Fruit fly (Drosophila melanogaster) whole organism, embryonic: Measurements from ENCODE around the gene ry.
A peak's percentile ranks its signal among the peaks of the same experiment; 100 is the strongest.

ENCODE experiments used
- C15 ChIP-seq: fragments of 200-800 bp; sonication (Bioruptor generic); IDR thresholded peaks from 3 replicates; pipeline ENCODE4 v1.3.6; 2022; ENCODE audit warnings: missing biosample characterization, missing genetic modification characterization
- CG12744 ChIP-seq: fragments of 200-800 bp; sonication (Bioruptor generic); optimal IDR thresholded peaks from 2 replicates; lab custom pipeline; 2016; ENCODE audit warnings: missing biosample characterization, missing genetic modification characterization
- CG13296 ChIP-seq: fragments of 200-800 bp; sonication (Bioruptor generic); optimal IDR thresholded peaks from 3 replicates; lab custom pipeline; 2018; ENCODE audit warnings: missing biosample characterization, mild to moderate bottlenecking, missing genetic modification characterization
- CG13424 ChIP-seq: fragments of 200-800 bp; sonication (Bioruptor generic); optimal IDR thresholded peaks from 2 replicates; lab custom pipeline; 2019; ENCODE audit warnings: missing biosample characterization, mild to moderate bottlenecking, missing genetic modification characterization, moderate library complexity
- CG13775 ChIP-seq: fragments of 200-800 bp; sonication (Bioruptor generic); optimal IDR thresholded peaks from 3 replicates; lab custom pipeline; 2017; ENCODE audit warnings: missing biosample characterization, mild to moderate bottlenecking, missing genetic modification characterization
- CG17361 ChIP-seq: fragments of 200-800 bp; sonication (Bioruptor generic); IDR thresholded peaks from 3 replicates; pipeline ENCODE4 v1.3.6; 2022; ENCODE audit warnings: missing biosample characterization, missing genetic modification characterization
- CG1792 ChIP-seq: fragments of 200-800 bp; sonication (Bioruptor generic); optimal IDR thresholded peaks from 2 replicates; lab custom pipeline; 2016; ENCODE audit warnings: missing biosample characterization, missing genetic modification characterization
- CG18011 ChIP-seq: fragments of 200-800 bp; sonication (Bioruptor generic); optimal IDR thresholded peaks from 2 replicates; lab custom pipeline; 2017; ENCODE audit warnings: missing biosample characterization, missing genetic modification characterization, mild to moderate bottlenecking, moderate library complexity, missing genotype
- CG2116 ChIP-seq: fragments of 200-800 bp; sonication (Bioruptor generic); optimal IDR thresholded peaks from 3 replicates; lab custom pipeline; 2018; ENCODE audit warnings: missing biosample characterization, mild to moderate bottlenecking, missing genetic modification characterization
- CG30403 ChIP-seq: fragments of 200-800 bp; sonication (Bioruptor generic); optimal IDR thresholded peaks from 3 replicates; lab custom pipeline; 2016; ENCODE audit warnings: missing biosample characterization, missing genetic modification characterization
- CG31365 ChIP-seq: fragments of 200-800 bp; sonication (Bioruptor generic); optimal IDR thresholded peaks from 2 replicates; lab custom pipeline; 2018; ENCODE audit warnings: missing biosample characterization, mild to moderate bottlenecking, missing genetic modification characterization
- CG3163 ChIP-seq: fragments of 200-800 bp; sonication (Bioruptor generic); optimal IDR thresholded peaks from 3 replicates; lab custom pipeline; 2016; ENCODE audit warnings: missing biosample characterization, missing genetic modification characterization
- CG4328 ChIP-seq: fragments of 200-800 bp; sonication (Bioruptor generic); optimal IDR thresholded peaks from 3 replicates; lab custom pipeline; 2017; ENCODE audit warnings: missing biosample characterization, missing genetic modification reagents, missing genetic modification characterization
- CG6175 ChIP-seq: fragments of 200-800 bp; sonication (Bioruptor generic); IDR thresholded peaks from 3 replicates; pipeline ENCODE4 v1.3.6; 2022; ENCODE audit warnings: missing biosample characterization, missing genetic modification characterization
- CG7928 ChIP-seq: fragments of 200-800 bp; sonication (Bioruptor generic); optimal IDR thresholded peaks from 2 replicates; lab custom pipeline; 2017; ENCODE audit warnings: missing biosample characterization, mild to moderate bottlenecking, missing genetic modification characterization
- CG9727 ChIP-seq: fragments of 200-800 bp; sonication (Bioruptor generic); optimal IDR thresholded peaks from 3 replicates; lab custom pipeline; 2017; ENCODE audit warnings: missing biosample characterization, mild to moderate bottlenecking, missing genetic modification characterization
- CHES-1-like ChIP-seq: fragments of 200-800 bp; sonication (Bioruptor generic); optimal IDR thresholded peaks from 2 replicates; lab custom pipeline; 2016; ENCODE audit warnings: missing biosample characterization, missing genetic modification characterization
- CTCF ChIP-seq: fragments of 200-800 bp; sonication (Bioruptor generic); optimal IDR thresholded peaks from 2 replicates; lab custom pipeline; 2017; ENCODE audit warnings: missing biosample characterization, mild to moderate bottlenecking, missing genetic modification characterization, moderate library complexity
- Dad ChIP-seq: fragments of 200-800 bp; sonication (Bioruptor generic); optimal IDR thresholded peaks from 3 replicates; lab custom pipeline; 2016; ENCODE audit warnings: missing biosample characterization, missing genetic modification characterization
- Dfd ChIP-seq, 2 experiments: fragments of >200 bp; optimal IDR thresholded peaks; 2 replicates each; lab custom pipeline; 2017; ENCODE audit warnings: missing biosample characterization in 2 of 2, missing genetic modification characterization in 2 of 2
- Fer1 ChIP-seq: fragments of 200-800 bp; sonication (Bioruptor generic); optimal IDR thresholded peaks from 2 replicates; lab custom pipeline; 2017; ENCODE audit warnings: missing biosample characterization, mild to moderate bottlenecking, missing genetic modification characterization
- H2.0 ChIP-seq: fragments of 200-800 bp; sonication (Bioruptor generic); IDR thresholded peaks from 2 replicates; pipeline ENCODE4 v1.3.6; 2022; ENCODE audit warnings: missing biosample characterization, missing genetic modification characterization
- Hey ChIP-seq: fragments of 200-800 bp; sonication (Bioruptor generic); optimal IDR thresholded peaks from 3 replicates; lab custom pipeline; 2018; ENCODE audit warnings: missing biosample characterization, mild to moderate bottlenecking, missing genetic modification characterization
- Lim3 ChIP-seq: fragments of 200-800 bp; sonication (Bioruptor generic); IDR thresholded peaks from 2 replicates; pipeline ENCODE4 v1.3.6; 2022; ENCODE audit warnings: missing biosample characterization, missing genetic modification characterization
- Meics ChIP-seq: fragments of 200-800 bp; sonication (Bioruptor generic); optimal IDR thresholded peaks from 2 replicates; lab custom pipeline; 2017; ENCODE audit warnings: missing biosample characterization, mild to moderate bottlenecking, missing genetic modification characterization
- Oaz ChIP-seq: fragments of 200-800 bp; sonication (Bioruptor generic); IDR thresholded peaks from 2 replicates; pipeline ENCODE4 v1.3.6; 2022; ENCODE audit warnings: missing biosample characterization, missing genetic modification characterization
- Opbp ChIP-seq: fragments of 200-800 bp; sonication (Bioruptor generic); IDR thresholded peaks from 3 replicates; pipeline ENCODE4 v1.3.6; 2022; ENCODE audit warnings: missing biosample characterization, missing genetic modification characterization; ENCODE audit not compliant: partially characterized antibody
- Ptx1 ChIP-seq: fragments of 200-800 bp; sonication (Bioruptor generic); IDR thresholded peaks from 2 replicates; pipeline ENCODE4 v1.3.6; 2022; ENCODE audit warnings: missing biosample characterization, missing genetic modification characterization
- Rfx ChIP-seq: fragments of 200-800 bp; sonication (Bioruptor generic); IDR thresholded peaks from 2 replicates; pipeline ENCODE4 v1.3.6; 2022; ENCODE audit warnings: missing biosample characterization, missing genetic modification characterization
- Six4 ChIP-seq: fragments of 200-800 bp; sonication (Bioruptor generic); optimal IDR thresholded peaks from 2 replicates; lab custom pipeline; 2016; ENCODE audit warnings: missing biosample characterization, missing genetic modification characterization
- Taf1 ChIP-seq: fragments of 200-800 bp; sonication (Bioruptor generic); IDR thresholded peaks from 2 replicates; pipeline ENCODE4 v1.3.6; 2022; ENCODE audit warnings: missing biosample characterization, missing genetic modification characterization
- Tbp ChIP-seq: fragments of >200 bp; optimal IDR thresholded peaks from 2 replicates; lab custom pipeline; 2018; ENCODE audit warnings: missing biosample characterization, missing genetic modification characterization
- ash1 ChIP-seq: fragments of 200-800 bp; sonication (Bioruptor generic); optimal IDR thresholded peaks from 2 replicates; lab custom pipeline; 2018; ENCODE audit warnings: missing biosample characterization, mild to moderate bottlenecking, missing genetic modification characterization
- bowl ChIP-seq: fragments of 200-800 bp; sonication (Bioruptor generic); IDR thresholded peaks from 2 replicates; pipeline ENCODE4 v1.3.6; 2022; ENCODE audit warnings: missing biosample characterization, missing genetic modification characterization
- cato ChIP-seq: fragments of 200-800 bp; sonication (Bioruptor generic); optimal IDR thresholded peaks from 2 replicates; lab custom pipeline; 2016; ENCODE audit warnings: missing biosample characterization, missing genetic modification characterization, borderline replicate concordance
- crol ChIP-seq: fragments of 200-800 bp; sonication (Bioruptor generic); IDR thresholded peaks from 2 replicates; pipeline ENCODE4 v1.3.6; 2022; ENCODE audit warnings: missing biosample characterization, missing genetic modification characterization
- disco-r ChIP-seq: fragments of 200-800 bp; sonication (Bioruptor generic); optimal IDR thresholded peaks from 2 replicates; lab custom pipeline; 2016; ENCODE audit warnings: missing biosample characterization, missing genetic modification characterization
- gcm2 ChIP-seq: fragments of 200-800 bp; sonication (Bioruptor generic); optimal IDR thresholded peaks from 2 replicates; lab custom pipeline; 2016; ENCODE audit warnings: missing biosample characterization, missing genetic modification characterization
- ham ChIP-seq: fragments of 200-800 bp; sonication (Bioruptor generic); IDR thresholded peaks from 2 replicates; pipeline ENCODE4 v1.3.6; 2022; ENCODE audit warnings: missing biosample characterization, missing genetic modification characterization
- inv ChIP-seq: fragments of 200-800 bp; sonication (Bioruptor generic); IDR thresholded peaks from 2 replicates; pipeline ENCODE4 v1.3.6; 2022; ENCODE audit warnings: missing biosample characterization, missing genetic modification characterization; ENCODE audit not compliant: partially characterized antibody
- nmo ChIP-seq: fragments of 200-800 bp; sonication (Bioruptor generic); optimal IDR thresholded peaks from 2 replicates; lab custom pipeline; 2018; ENCODE audit warnings: missing biosample characterization, mild to moderate bottlenecking, missing genetic modification characterization, moderate library complexity
- onecut ChIP-seq: fragments of 200-800 bp; sonication (Bioruptor generic); IDR thresholded peaks from 2 replicates; pipeline ENCODE4 v1.3.6; 2022; ENCODE audit warnings: missing biosample characterization, missing genetic modification characterization
- otp ChIP-seq: fragments of 200-800 bp; sonication (Bioruptor generic); IDR thresholded peaks from 3 replicates; pipeline ENCODE4, ENCODE4 v1.3.6; 2022; ENCODE audit warnings: missing biosample characterization, missing genetic modification characterization
- peb ChIP-seq: fragments of 200-800 bp; sonication (Bioruptor generic); IDR thresholded peaks from 2 replicates; pipeline ENCODE4 v1.3.6; 2022; ENCODE audit warnings: missing biosample characterization, missing genetic modification characterization
- pfk ChIP-seq: fragments of 200-800 bp; sonication (Bioruptor generic); optimal IDR thresholded peaks from 2 replicates; lab custom pipeline; 2018; ENCODE audit warnings: missing biosample characterization, mild to moderate bottlenecking, missing genetic modification characterization, moderate library complexity
- prd ChIP-seq, 3 experiments: fragments of >200 bp in 2 of 3; fragments of 200-800 bp in 1 of 3; sonication (Bioruptor generic) in 1 of 3; optimal IDR thresholded peaks in 2 of 3; IDR thresholded peaks in 1 of 3; 2 replicates in 2 of 3; 3 replicates in 1 of 3; pipeline versions ENCODE4 v1.3.6 to Lab custom; 2017 to 2022; ENCODE audit warnings: missing biosample characterization in 1 of 3, missing genetic modification characterization in 1 of 3
- repo ChIP-seq: fragments of 200-800 bp; sonication (Bioruptor generic); optimal IDR thresholded peaks from 2 replicates; lab custom pipeline; 2016; ENCODE audit warnings: missing biosample characterization, missing genetic modification characterization
- row ChIP-seq: fragments of 200-800 bp; sonication (Bioruptor generic); IDR thresholded peaks from 3 replicates; pipeline ENCODE4 v1.3.6; 2022; ENCODE audit warnings: missing biosample characterization, missing genetic modification characterization
- ssp ChIP-seq: fragments of 200-800 bp; sonication (Bioruptor generic); IDR thresholded peaks from 2 replicates; pipeline ENCODE4 v1.3.6; 2022; ENCODE audit warnings: missing biosample characterization, missing genetic modification characterization
- vfl ChIP-seq: fragments of 200-800 bp; sonication (Bioruptor generic); optimal IDR thresholded peaks from 2 replicates; lab custom pipeline; 2016; ENCODE audit warnings: missing biosample characterization, missing genetic modification characterization
- wor ChIP-seq: fragments of 200-800 bp; sonication (Bioruptor generic); IDR thresholded peaks from 2 replicates; pipeline ENCODE4 v1.3.6; 2022; ENCODE audit warnings: missing biosample characterization, missing genetic modification characterization
- zfh1 ChIP-seq: fragments of 200-800 bp; sonication (Bioruptor generic); IDR thresholded peaks from 3 replicates; pipeline ENCODE4 v1.3.6; 2022; ENCODE audit warnings: missing biosample characterization, missing genetic modification characterization

ry gene

DNA sequence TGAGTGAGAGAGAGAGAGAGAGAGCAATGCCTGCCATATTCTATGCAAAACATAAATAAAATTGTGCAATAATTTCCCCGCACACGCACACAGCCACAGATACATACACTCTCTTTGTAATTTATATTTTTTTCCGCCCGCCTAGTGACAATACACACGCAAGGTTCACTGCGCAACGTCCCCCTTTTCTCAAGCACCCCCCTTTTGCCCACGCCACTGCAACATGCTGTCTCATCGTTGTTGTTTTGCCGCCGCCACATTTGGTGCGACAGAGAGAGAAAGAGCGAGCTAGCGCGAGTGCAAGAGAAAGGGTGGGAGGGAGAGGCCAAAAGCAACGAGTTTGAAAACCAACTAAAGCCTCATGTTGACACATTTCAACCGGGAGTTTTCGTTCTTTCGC, 20.0 kb upstream of the ry start (continued):
- TF ChIP-seq inv (GFP tag; lab: Robert Waterston, UW): no peak
- TF ChIP-seq Meics (GFP tag; lab: Kevin White, UChicago): peak; percentile 59
- no peak for TF ChIP-seq CG2116 (GFP tag; lab: Kevin White, UChicago)
- TF ChIP-seq CG17361 (GFP tag; lab: Robert Waterston, UW): no peak
- TF ChIP-seq CG9727: peak; percentile 44
- peak; percentile 75 for TF ChIP-seq Rfx (GFP tag; lab: Robert Waterston, UW)
- TF ChIP-seq prd (optimal IDR thresholded peaks at IDR 0.05; lab: Kevin White, UChicago): no peak
- peak; percentile 72 for TF ChIP-seq prd (GFP tag; IDR thresholded peaks at IDR 0.05; lab: Robert Waterston, UW)
- peak; percentile 54 for TF ChIP-seq CG13424 (tag; lab: Kevin White, UChicago)
- peak; percentile 66; the same call in 1 of the 3 replicates for TF ChIP-seq otp
- no peak for TF ChIP-seq CG31365 (tag; lab: Kevin White, UChicago)
- no peak; the same call in 1 of the 2 replicates for TF ChIP-seq peb (GFP tag; lab: Robert Waterston, UW)
- peak; percentile 77 for TF ChIP-seq Ptx1 (GFP tag; lab: Robert Waterston, UW)
- peak; percentile 41; the same call in 1 of the 2 replicates for TF ChIP-seq Oaz (GFP tag; lab: Robert Waterston, UW)
- TF ChIP-seq Dad: peak; percentile 31
- TF ChIP-seq crol (GFP tag; lab: Robert Waterston, UW): peak; percentile 96
- TF ChIP-seq Opbp (GFP tag; lab: Robert Waterston, UW): no peak
- 0 out of 3 replicates have a peak, but pooled peaks have one; percentile 65 for TF ChIP-seq CG6175 (GFP tag; lab: Robert Waterston, UW)
- TF ChIP-seq CG7928 (GFP tag; lab: Kevin White, UChicago): no peak
- TF ChIP-seq CG4328 (GFP tag; lab: Kevin White, UChicago): peak; percentile 18
- peak; percentile 60 for TF ChIP-seq vfl (GFP tag; lab: Kevin White, UChicago)
- peak; percentile 61 for TF ChIP-seq CG3163 (GFP tag; lab: Kevin White, UChicago)
- no peak for TF ChIP-seq Lim3
- TF ChIP-seq cato: no peak
- TF ChIP-seq nmo (GFP tag; lab: Kevin White, UChicago): peak; percentile 48
- TF ChIP-seq Tbp: no peak
- TF ChIP-seq bowl: peak; percentile 51; the same call in 1 of the 2 replicates
- peak; percentile 50 for TF ChIP-seq Fer1 (GFP tag; lab: Kevin White, UChicago)
- TF ChIP-seq CHES-1-like (GFP tag; lab: Kevin White, UChicago): peak; percentile 66
- peak; percentile 1 for TF ChIP-seq pfk (GFP tag; lab: Kevin White, UChicago)
- TF ChIP-seq CTCF (GFP tag; lab: Kevin White, UChicago): no peak
- TF ChIP-seq CG30403 (GFP tag; lab: Kevin White, UChicago): peak; percentile 75
- TF ChIP-seq CG13775: peak; percentile 41
- peak; percentile 12 for TF ChIP-seq Hey (tag; lab: Kevin White, UChicago)
- peak; percentile 27; the same call in 1 of the 2 replicates for TF ChIP-seq ssp (GFP tag; lab: Robert Waterston, UW)
- TF ChIP-seq CG12744 (GFP tag; lab: Kevin White, UChicago): peak; percentile 2
- peak; percentile 22 for TF ChIP-seq Six4 (GFP tag; lab: Kevin White, UChicago)
- TF ChIP-seq wor (GFP tag; lab: Robert Waterston, UW): peak; percentile 45; the same call in 1 of the 2 replicates
- no peak for TF ChIP-seq CG1792
- TF ChIP-seq gcm2 (GFP tag; lab: Kevin White, UChicago): peak; percentile 16
- TF ChIP-seq disco-r (GFP tag; lab: Kevin White, UChicago): peak; percentile 73
- peak; percentile 75; the same call in 2 of the 3 replicates for TF ChIP-seq zfh1
- peak; percentile 30 for TF ChIP-seq CG13296
- TF ChIP-seq ash1 (GFP tag; lab: Kevin White, UChicago): peak; percentile 78
- peak; percentile 81 for TF ChIP-seq row (GFP tag; lab: Robert Waterston, UW)
- peak; percentile 47 for TF ChIP-seq repo (GFP tag; lab: Kevin White, UChicago)
- TF ChIP-seq CG18011 (GFP tag; lab: Kevin White, UChicago): no peak
- no peak for TF ChIP-seq C15 (GFP tag; lab: Robert Waterston, UW)
- no peak for TF ChIP-seq ham (GFP tag; lab: Robert Waterston, UW)
- no peak for TF ChIP-seq Dfd (GFP tag; optimal IDR thresholded peaks at IDR 0.05; lab: Kevin White, UChicago)
- peak; percentile 60 for TF ChIP-seq H2.0 (GFP tag; lab: Robert Waterston, UW)
- peak; percentile 42; the same call in 1 of the 2 replicates for TF ChIP-seq onecut (GFP tag; lab: Robert Waterston, UW)
- TF ChIP-seq Taf1 (GFP tag; lab: Robert Waterston, UW): no peak
